Worm (Caenorhabditis elegans) whole organism, L2 larva: ENCODE data around the gene srt-74.
"Not testable (repeated sequence)": the region's sequence is repeated elsewhere in the genome, so short reads cannot be mapped to it uniquely, and the experiment has no call there.

Experiments
- C34F6.9 ChIP-seq: fragments of 150-350 bp; optimal IDR thresholded peaks from 2 replicates; lab custom pipeline; 2014; ENCODE audit warnings: missing biosample characterization, missing genetic modification characterization
- R02D3.7 ChIP-seq: fragments of 150-350 bp; optimal IDR thresholded peaks from 2 replicates; lab custom pipeline; 2014; ENCODE audit warnings: missing biosample characterization, missing genetic modification characterization
- alr-1 ChIP-seq: fragments of 150-350 bp; optimal IDR thresholded peaks from 2 replicates; lab custom pipeline; 2014; ENCODE audit warnings: missing biosample characterization, missing genetic modification characterization
- ama-1 ChIP-seq: fragments of 150-350 bp; optimal IDR thresholded peaks from 2 replicates; lab custom pipeline; 2018; ENCODE audit warnings: inconsistent platforms
- blmp-1 ChIP-seq: sonication (generic microtip); optimal IDR thresholded peaks from 2 replicates; lab custom pipeline; 2017; ENCODE audit warnings: missing genetic modification characterization, mild to moderate bottlenecking, missing compliant biosample characterization, antibody characterized with exemption, moderate library complexity; ENCODE audit not compliant: insufficient read depth
- ceh-16 ChIP-seq: fragments of 150-350 bp; optimal IDR thresholded peaks from 2 replicates; lab custom pipeline; 2014; ENCODE audit warnings: missing biosample characterization, missing genetic modification characterization
- ceh-82 ChIP-seq: fragments of 150-350 bp; optimal IDR thresholded peaks from 2 replicates; lab custom pipeline; 2014; ENCODE audit warnings: missing biosample characterization, missing genetic modification characterization
- crh-2 ChIP-seq: sonication (generic microtip); optimal IDR thresholded peaks from 2 replicates; lab custom pipeline; 2017; ENCODE audit warnings: missing biosample characterization, missing genetic modification characterization
- dmd-4 ChIP-seq: sonication (generic microtip); optimal IDR thresholded peaks from 2 replicates; lab custom pipeline; 2017; ENCODE audit warnings: missing biosample characterization, missing genetic modification characterization
- egl-27 ChIP-seq: sonication (generic microtip); optimal IDR thresholded peaks from 3 replicates; lab custom pipeline; 2017; ENCODE audit warnings: missing biosample characterization, missing genetic modification reagents, missing genetic modification characterization
- elt-1 ChIP-seq: fragments of 150-350 bp; optimal IDR thresholded peaks from 2 replicates; lab custom pipeline; 2014; ENCODE audit warnings: missing biosample characterization, missing genetic modification characterization
- elt-3 ChIP-seq: sonication (generic microtip); optimal IDR thresholded peaks from 2 replicates; lab custom pipeline; 2017; ENCODE audit warnings: missing biosample characterization, missing genetic modification characterization
- lin-13 ChIP-seq: fragments of 150-350 bp; optimal IDR thresholded peaks from 2 replicates; lab custom pipeline; 2014; ENCODE audit warnings: missing biosample characterization, missing genetic modification reagents, missing genetic modification characterization
- lin-39 ChIP-seq: fragments of 150-350 bp; optimal IDR thresholded peaks from 2 replicates; lab custom pipeline; 2014; ENCODE audit warnings: missing biosample characterization, missing genetic modification reagents, missing genetic modification characterization
- lsy-2 ChIP-seq, 2 experiments: fragments of 150-350 bp in 1 of 2; sonication (generic microtip) in 1 of 2; optimal IDR thresholded peaks; 2 replicates each; lab custom pipeline; 2014 to 2017; ENCODE audit warnings: missing biosample characterization in 2 of 2, missing genetic modification characterization in 2 of 2
- mab-5 ChIP-seq: fragments of 150-350 bp; optimal IDR thresholded peaks from 2 replicates; lab custom pipeline; 2014; ENCODE audit warnings: missing biosample characterization, missing genetic modification characterization
- mbf-1 ChIP-seq: sonication (generic microtip); optimal IDR thresholded peaks from 2 replicates; lab custom pipeline; 2017; ENCODE audit warnings: missing biosample characterization, missing genetic modification characterization
- nhr-10 ChIP-seq: sonication (generic microtip); optimal IDR thresholded peaks from 2 replicates; lab custom pipeline; 2017; ENCODE audit warnings: missing biosample characterization, missing genetic modification characterization
- nhr-11 ChIP-seq: fragments of 150-350 bp; optimal IDR thresholded peaks from 2 replicates; lab custom pipeline; 2014; ENCODE audit warnings: missing biosample characterization, missing genetic modification characterization
- nhr-12 ChIP-seq: fragments of 150-350 bp; optimal IDR thresholded peaks from 2 replicates; lab custom pipeline; 2014; ENCODE audit warnings: missing biosample characterization, missing genetic modification characterization
- nhr-129 ChIP-seq: fragments of 150-350 bp; optimal IDR thresholded peaks from 2 replicates; lab custom pipeline; 2014; ENCODE audit warnings: missing biosample characterization, missing genetic modification characterization
- nhr-237 ChIP-seq: fragments of 150-350 bp; optimal IDR thresholded peaks from 2 replicates; lab custom pipeline; 2014; ENCODE audit warnings: missing biosample characterization, missing genetic modification characterization
- nhr-25 ChIP-seq: fragments of 150-350 bp; sonication (generic microtip); optimal IDR thresholded peaks from 3 replicates; lab custom pipeline; 2014; ENCODE audit warnings: missing biosample characterization, missing genetic modification characterization
- nhr-6 ChIP-seq: fragments of 150-350 bp; optimal IDR thresholded peaks from 2 replicates; lab custom pipeline; 2014; ENCODE audit warnings: missing biosample characterization, missing genetic modification characterization
- peb-1 ChIP-seq: fragments of 150-350 bp; optimal IDR thresholded peaks from 2 replicates; lab custom pipeline; 2014; ENCODE audit warnings: missing biosample characterization, missing genetic modification characterization
- sem-4 ChIP-seq: fragments of 150-350 bp; optimal IDR thresholded peaks from 2 replicates; lab custom pipeline; 2014; ENCODE audit warnings: missing biosample characterization, missing genetic modification reagents, missing genetic modification characterization
- skn-1 ChIP-seq: sonication (generic microtip); optimal IDR thresholded peaks from 2 replicates; lab custom pipeline; 2017; ENCODE audit warnings: missing biosample characterization, missing genetic modification characterization
- sma-3 ChIP-seq: sonication (generic microtip); optimal IDR thresholded peaks from 2 replicates; lab custom pipeline; 2016; ENCODE audit warnings: missing genetic modification reagents, missing genetic modification characterization, missing compliant biosample characterization
- unc-55 ChIP-seq: fragments of 150-350 bp; sonication (generic microtip); optimal IDR thresholded peaks from 3 replicates; lab custom pipeline; 2014; ENCODE audit warnings: missing biosample characterization, missing genetic modification reagents, missing genetic modification characterization
- unc-62 ChIP-seq: fragments of 150-350 bp; optimal IDR thresholded peaks from 2 replicates; lab custom pipeline; 2014; ENCODE audit warnings: missing biosample characterization, missing genetic modification reagents, missing genetic modification characterization
- zag-1 ChIP-seq: fragments of 150-350 bp; optimal IDR thresholded peaks from 2 replicates; lab custom pipeline; 2014; ENCODE audit warnings: missing biosample characterization, missing genetic modification characterization
- ztf-1 ChIP-seq: fragments of 200-800 bp; sonication (Bioruptor generic); conservative IDR thresholded peaks from 2 replicates; pipeline ENCODE4 v1.3.6; 2022; ENCODE audit warnings: missing genetic modification characterization, missing compliant biosample characterization
- ztf-11 ChIP-seq: sonication (generic microtip); optimal IDR thresholded peaks from 2 replicates; lab custom pipeline; 2017; ENCODE audit warnings: missing biosample characterization, missing genetic modification characterization
- ztf-4 ChIP-seq: fragments of 150-350 bp; optimal IDR thresholded peaks from 2 replicates; lab custom pipeline; 2014; ENCODE audit warnings: missing biosample characterization, missing genetic modification characterization

The srt-74 gene

ce11 chrV:14317204-14317603 is 35.1 kb upstream of the srt-74 start:
- TF ChIP-seq zag-1 (tag; lab: Kevin White, UChicago) (no peak), nhr-129 (tag; lab: Kevin White, UChicago) (peak; percentile 40), unc-55 (peak; percentile 19), ama-1 (no peak), C34F6.9 (tag; lab: Kevin White, UChicago) (peak; percentile 7)

ce11 chrV:14316525-14316924 is 34.4 kb upstream of the srt-74 start, which contains the start of gene F47B8.2:
F47B8.2 (minus strand) TSS chrV:14316625.
- TF ChIP-seq lin-39 (no peak), ztf-4 (tag; lab: Kevin White, UChicago) (no peak), unc-62 (GFP tag; lab: Kevin White, UChicago) (no peak), nhr-237 (tag; lab: Kevin White, UChicago) (no peak), lin-13 (GFP tag; lab: Kevin White, UChicago) (no peak), unc-55 (no peak), sem-4 (no peak), nhr-25 (tag; lab: Kevin White, UChicago) (no peak)

- TF ChIP-seq nhr-25 (tag; lab: Kevin White, UChicago) (no peak), egl-27 (no peak), unc-62 (GFP tag; lab: Kevin White, UChicago) (no peak), nhr-6 (tag; lab: Kevin White, UChicago) (no peak), nhr-10 (tag; lab: Kevin White, UChicago) (no peak), alr-1 (tag; lab: Kevin White, UChicago) (no peak), nhr-12 (tag; lab: Kevin White, UChicago) (no peak), ztf-11 (tag; lab: Kevin White, UChicago) (no peak)
Observed at ce11 chrV:14314236-14314635, 32.1 kb upstream of the srt-74 start, which contains the start of gene F47B8.1. F47B8.1 (minus strand) TSS chrV:14314336.

- TF ChIP-seq alr-1 (tag; lab: Kevin White, UChicago) (no peak), dmd-4 (tag; lab: Kevin White, UChicago) (no peak), mbf-1 (tag; lab: Kevin White, UChicago) (no peak), ceh-16 (tag; lab: Kevin White, UChicago) (no peak), nhr-129 (tag; lab: Kevin White, UChicago) (no peak), sma-3 (no peak), unc-62 (GFP tag; lab: Kevin White, UChicago) (no peak), crh-2 (tag; lab: Kevin White, UChicago) (no peak), nhr-11 (tag; lab: Kevin White, UChicago) (no peak), ceh-82 (no peak), lin-39 (no peak), lsy-2 (tag; optimal IDR thresholded peaks at IDR 0.05; lab: Kevin White, UChicago) (no peak), ztf-1 (GFP tag; lab: Robert Waterston, UW) (no peak), elt-1 (no peak), peb-1 (tag; lab: Kevin White, UChicago) (no peak), nhr-12 (tag; lab: Kevin White, UChicago) (no peak), mab-5 (tag; lab: Kevin White, UChicago) (no peak), elt-3 (no peak), R02D3.7 (tag; lab: Kevin White, UChicago) (no peak), blmp-1 (tag; lab: Kevin White, UChicago) (no peak)
- TF ChIP-seq, all 48 proteins: peak for 0
Observed at ce11 chrV:14312695-14313094, 30.6 kb upstream of the srt-74 start, which contains the start of gene F14D7.8. F14D7.8 (minus strand) TSS chrV:14312795.

- no peak for TF ChIP-seq nhr-11 (tag; lab: Kevin White, UChicago)
- no peak for TF ChIP-seq skn-1 (tag; lab: Kevin White, UChicago)
- TF ChIP-seq nhr-25 (tag; lab: Kevin White, UChicago), result no peak
- no peak for TF ChIP-seq ceh-82
- no peak for TF ChIP-seq egl-27
- no peak for TF ChIP-seq lin-39
- no peak for TF ChIP-seq sem-4
Observed at ce11 chrV:14311115-14311514, 29.0 kb upstream of the srt-74 start, which contains the start of gene ddn-3. ddn-3 (minus strand) TSS chrV:14311215.

ce11 chrV:14309632-14310031 is 27.5 kb upstream of the srt-74 start, which contains the start of gene F14D7.14:
F14D7.14 (plus strand) TSS chrV:14309932.
- TF ChIP-seq nhr-129 (tag; lab: Kevin White, UChicago); ama-1; elt-3: not testable (repeated sequence)
